In the genomic region with DNA sequence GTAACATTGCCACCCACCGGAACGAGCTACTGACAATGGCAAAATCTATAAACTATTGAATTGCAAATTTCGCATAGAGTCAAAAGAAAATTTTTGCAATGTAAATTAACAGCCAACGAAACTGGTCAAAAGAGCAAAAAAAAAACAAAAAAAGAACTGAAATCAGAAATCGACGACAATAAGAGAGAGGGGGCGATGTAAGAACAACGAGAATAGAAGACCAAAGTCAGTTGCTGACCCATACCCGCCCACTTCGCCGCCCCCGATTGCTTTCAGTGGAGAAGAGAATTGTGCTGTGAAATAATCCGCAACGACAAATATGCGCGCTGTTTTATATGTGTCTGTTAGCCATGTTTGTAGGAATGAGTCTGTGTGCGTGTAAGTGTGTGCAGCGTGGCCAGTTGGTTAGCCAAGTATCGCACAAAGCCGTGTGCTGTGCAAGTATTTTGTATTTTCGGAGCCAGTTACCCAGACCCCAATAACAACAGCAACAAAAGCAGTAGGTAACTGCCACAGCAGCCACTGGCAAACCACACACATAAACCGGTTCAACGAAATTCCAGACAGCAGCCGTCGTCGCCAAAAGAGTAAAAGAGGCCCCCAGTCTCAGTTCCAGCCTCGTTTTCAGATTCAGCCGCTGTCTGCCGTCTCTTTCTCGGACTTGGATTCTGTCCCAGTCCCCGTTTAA, we compare ENCODE assay signal across 4 fruit fly cellular contexts.
TF ChIP-seq lines count a peak whose summit lies in the region.

No protein-coding gene starts in this region.

- TF ChIP-seq CTCF in whole organism, embryonic (GFP tag; optimal IDR thresholded peaks at IDR 0.05; lab: Kevin White, UChicago): no peak

TF ChIP-seq in whole organism, embryonic, 481 proteins besides CTCF, POLR2A, EP300 and RAD21 (continues in another document):
- TF ChIP-seq CG14667 (GFP tag; IDR thresholded peaks at IDR 0.05; lab: Robert Waterston, UW) (no peak), vvl (GFP tag; IDR thresholded peaks at IDR 0.05; lab: Robert Waterston, UW) (no peak), sens (GFP tag; lab: Kevin White, UChicago) (peak; percentile 62), sim (GFP tag; IDR thresholded peaks at IDR 0.05; lab: Robert Waterston, UW) (no peak), CG9932 (GFP tag; IDR thresholded peaks at IDR 0.05; lab: Robert Waterston, UW) (no peak), MTF-1 (GFP tag; optimal IDR thresholded peaks at IDR 0.05; lab: Kevin White, UChicago; ENCODE audit: borderline replicate concordance) (no peak), unc-4 (GFP tag; IDR thresholded peaks at IDR 0.05; lab: Robert Waterston, UW; ENCODE audit: partially characterized antibody) (no peak), PHDP (tag; optimal IDR thresholded peaks at IDR 0.05; lab: Kevin White, UChicago) (no peak), lmd (GFP tag; IDR thresholded peaks at IDR 0.05; lab: Robert Waterston, UW) (no peak), ranshi (GFP tag; IDR thresholded peaks at IDR 0.05; lab: Robert Waterston, UW) (0 out of 2 replicates have a peak, but pooled peaks have one; percentile 9), CG2199 (GFP tag; IDR thresholded peaks at IDR 0.05; lab: Robert Waterston, UW) (no peak), Hand (GFP tag; optimal IDR thresholded peaks at IDR 0.05; lab: Kevin White, UChicago) (no peak), gem (tag; optimal IDR thresholded peaks at IDR 0.05; lab: Kevin White, UChicago) (no peak), CG9215 (GFP tag; IDR thresholded peaks at IDR 0.05; lab: Robert Waterston, UW) (no peak), CG18764 (GFP tag; optimal IDR thresholded peaks at IDR 0.05; lab: Kevin White, UChicago) (no peak), CG6254 (GFP tag; optimal IDR thresholded peaks at IDR 0.05; lab: Kevin White, UChicago) (no peak), CG6175 (GFP tag; IDR thresholded peaks at IDR 0.05; lab: Robert Waterston, UW) (peak; percentile 86), slbo (GFP tag; IDR thresholded peaks at IDR 0.05; lab: Robert Waterston, UW) (0 out of 2 replicates have a peak, but pooled peaks have one; percentile 20), CG31224 (GFP tag; IDR thresholded peaks at IDR 0.05; lab: Robert Waterston, UW) (no peak), CG8290 (GFP tag; optimal IDR thresholded peaks at IDR 0.05; lab: Kevin White, UChicago) (no peak), CG8290 (tag; optimal IDR thresholded peaks at IDR 0.05; lab: Kevin White, UChicago) (no peak)

TF ChIP-seq in whole organism, prepupa, 60 proteins besides CTCF, POLR2A, EP300 and RAD21 (continues in another document):
- peak; percentile 60 for TF ChIP-seq CG32006 (GFP tag; optimal IDR thresholded peaks at IDR 0.05; lab: Kevin White, UChicago)
- TF ChIP-seq lz (GFP tag; optimal IDR thresholded peaks at IDR 0.05; lab: Kevin White, UChicago): peak; percentile 48
- peak; percentile 30 for TF ChIP-seq spab (GFP tag; optimal IDR thresholded peaks at IDR 0.05; lab: Kevin White, UChicago)
- TF ChIP-seq CG6808 (GFP tag; optimal IDR thresholded peaks at IDR 0.05; lab: Kevin White, UChicago): no peak
- TF ChIP-seq Smox (GFP tag; optimal IDR thresholded peaks at IDR 0.05; lab: Kevin White, UChicago): peak; percentile 32
- TF ChIP-seq fkh (GFP tag; optimal IDR thresholded peaks at IDR 0.05; lab: Kevin White, UChicago): no peak
- TF ChIP-seq Blimp-1 (GFP tag; optimal IDR thresholded peaks at IDR 0.05; lab: Kevin White, UChicago): no peak
- TF ChIP-seq OdsH (GFP tag; optimal IDR thresholded peaks at IDR 0.05; lab: Kevin White, UChicago): peak; percentile 58
- TF ChIP-seq CG7368 (GFP tag; optimal IDR thresholded peaks at IDR 0.05; lab: Kevin White, UChicago): peak; percentile 40
- peak; percentile 63 for TF ChIP-seq Sox14 (GFP tag; optimal IDR thresholded peaks at IDR 0.05; lab: Kevin White, UChicago)
- peak; percentile 55; the same call in 1 of the 2 replicates for TF ChIP-seq Gug (GFP tag; IDR thresholded peaks at IDR 0.05; lab: Robert Waterston, UW)
- TF ChIP-seq Eip93F (GFP tag; optimal IDR thresholded peaks at IDR 0.05; lab: Kevin White, UChicago): no peak
- peak; percentile 47 for TF ChIP-seq CG8632 (GFP tag; optimal IDR thresholded peaks at IDR 0.05; lab: Kevin White, UChicago)
- TF ChIP-seq Hr38 (GFP tag; optimal IDR thresholded peaks at IDR 0.05; lab: Kevin White, UChicago): no peak
- TF ChIP-seq Sox15 (GFP tag; optimal IDR thresholded peaks at IDR 0.05; lab: Kevin White, UChicago): no peak
- TF ChIP-seq CG9139 (GFP tag; optimal IDR thresholded peaks at IDR 0.05; lab: Kevin White, UChicago): no peak
- TF ChIP-seq CG3919 (GFP tag; optimal IDR thresholded peaks at IDR 0.05; lab: Kevin White, UChicago): peak; percentile 70
- TF ChIP-seq net (GFP tag; optimal IDR thresholded peaks at IDR 0.05; lab: Kevin White, UChicago): peak; percentile 33
- peak; percentile 48 for TF ChIP-seq topi (GFP tag; optimal IDR thresholded peaks at IDR 0.05; lab: Kevin White, UChicago)
- peak; percentile 38 for TF ChIP-seq CG10669 (GFP tag; optimal IDR thresholded peaks at IDR 0.05; lab: Kevin White, UChicago)
- peak; percentile 16 for TF ChIP-seq CG4318 (GFP tag; optimal IDR thresholded peaks at IDR 0.05; lab: Kevin White, UChicago)

TF ChIP-seq in whole organism, pupa, 21 proteins besides CTCF, POLR2A, EP300 and RAD21:
- no peak for TF ChIP-seq gl (tag; optimal IDR thresholded peaks at IDR 0.05; lab: Kevin White, UChicago)
- TF ChIP-seq Pif1B (GFP tag; optimal IDR thresholded peaks at IDR 0.05; lab: Kevin White, UChicago): peak; percentile 12
- TF ChIP-seq CG4496 (GFP tag; IDR thresholded peaks at IDR 0.05; lab: Robert Waterston, UW): peak; percentile 75
- peak; percentile 64 for TF ChIP-seq CG14655 (GFP tag; optimal IDR thresholded peaks at IDR 0.05; lab: Kevin White, UChicago)
- peak; percentile 10 for TF ChIP-seq Pif1A (GFP tag; optimal IDR thresholded peaks at IDR 0.05; lab: Kevin White, UChicago)
- TF ChIP-seq D1 (tag; optimal IDR thresholded peaks at IDR 0.05; lab: Kevin White, UChicago): peak; percentile 7
- TF ChIP-seq CG13204 (GFP tag; optimal IDR thresholded peaks at IDR 0.05; lab: Kevin White, UChicago): peak; percentile 60
- peak; percentile 58 for TF ChIP-seq CG8159 (tag; optimal IDR thresholded peaks at IDR 0.05; lab: Kevin White, UChicago)
- TF ChIP-seq Snoo (tag; optimal IDR thresholded peaks at IDR 0.05; lab: Kevin White, UChicago): no peak
- TF ChIP-seq rn (GFP tag; IDR thresholded peaks at IDR 0.05; lab: Robert Waterston, UW): peak; percentile 65
- peak; percentile 57; the same call in 1 of the 2 replicates for TF ChIP-seq CG12605 (GFP tag; IDR thresholded peaks at IDR 0.05; lab: Robert Waterston, UW)
- no peak for TF ChIP-seq CG34367 (tag; optimal IDR thresholded peaks at IDR 0.05; lab: Kevin White, UChicago)
- TF ChIP-seq fd96Ca (GFP tag; IDR thresholded peaks at IDR 0.05; lab: Robert Waterston, UW): peak; percentile 88
- TF ChIP-seq CG10348 (GFP tag; IDR thresholded peaks at IDR 0.05; lab: Robert Waterston, UW): no peak
- peak; percentile 69 for TF ChIP-seq CG17806 (tag; optimal IDR thresholded peaks at IDR 0.05; lab: Kevin White, UChicago)
- peak; percentile 72 for TF ChIP-seq Ets98B (GFP tag; IDR thresholded peaks at IDR 0.05; lab: Robert Waterston, UW)
- peak; percentile 64 for TF ChIP-seq EcR (GFP tag; optimal IDR thresholded peaks at IDR 0.05; lab: Kevin White, UChicago)
- TF ChIP-seq CG32121 (GFP tag; IDR thresholded peaks at IDR 0.05; lab: Robert Waterston, UW): peak; percentile 57
- peak; percentile 34 for TF ChIP-seq CG9948 (tag; optimal IDR thresholded peaks at IDR 0.05; lab: Kevin White, UChicago)
- TF ChIP-seq CG15710 (tag; optimal IDR thresholded peaks at IDR 0.05; lab: Kevin White, UChicago): peak; percentile 18
- peak; percentile 51 for TF ChIP-seq CG8301 (tag; optimal IDR thresholded peaks at IDR 0.05; lab: Kevin White, UChicago)

TF ChIP-seq in whole organism, wandering third instar larva, 38 proteins besides CTCF, POLR2A, EP300 and RAD21 (continues in another document):
- TF ChIP-seq rgr (GFP tag; optimal IDR thresholded peaks at IDR 0.05; lab: Kevin White, UChicago) (peak; percentile 21), foxo (GFP tag; optimal IDR thresholded peaks at IDR 0.05; lab: Kevin White, UChicago) (peak in 1 of 2 experiments; percentile 55), OdsH (GFP tag; optimal IDR thresholded peaks at IDR 0.05; lab: Kevin White, UChicago) (peak; percentile 31), CG9705 (GFP tag; optimal IDR thresholded peaks at IDR 0.05; lab: Kevin White, UChicago) (no peak), CG32264 (GFP tag; optimal IDR thresholded peaks at IDR 0.05; lab: Kevin White, UChicago) (no peak), Myc (optimal IDR thresholded peaks at IDR 0.05; lab: Kevin White, UChicago) (no peak), br (GFP tag; optimal IDR thresholded peaks at IDR 0.05; lab: Kevin White, UChicago) (peak; percentile 20), sage (GFP tag; optimal IDR thresholded peaks at IDR 0.05; lab: Kevin White, UChicago) (peak; percentile 32), lola (GFP tag; optimal IDR thresholded peaks at IDR 0.05; lab: Kevin White, UChicago) (no peak), Hnf4 (GFP tag; optimal IDR thresholded peaks at IDR 0.05; lab: Kevin White, UChicago) (no peak), Sp1 (GFP tag; optimal IDR thresholded peaks at IDR 0.05; lab: Kevin White, UChicago) (no peak), ey (GFP tag; optimal IDR thresholded peaks at IDR 0.05; lab: Kevin White, UChicago) (peak; percentile 44), usp (GFP tag; optimal IDR thresholded peaks at IDR 0.05; lab: Kevin White, UChicago) (no peak), Mio (GFP tag; optimal IDR thresholded peaks at IDR 0.05; lab: Kevin White, UChicago) (no peak), Hr83 (GFP tag; optimal IDR thresholded peaks at IDR 0.05; lab: Kevin White, UChicago; ENCODE audit: poor library complexity, severe bottlenecking) (peak; percentile 26), dmrt93B (GFP tag; optimal IDR thresholded peaks at IDR 0.05; lab: Kevin White, UChicago) (no peak), h (GFP tag; optimal IDR thresholded peaks at IDR 0.05; lab: Kevin White, UChicago) (peak; percentile 43), N (GFP tag; optimal IDR thresholded peaks at IDR 0.05; lab: Kevin White, UChicago) (no peak), Jra (GFP tag; optimal IDR thresholded peaks at IDR 0.05; lab: Kevin White, UChicago) (peak; percentile 9), dsf (GFP tag; optimal IDR thresholded peaks at IDR 0.05; lab: Kevin White, UChicago; ENCODE audit: borderline replicate concordance) (no peak), woc (GFP tag; optimal IDR thresholded peaks at IDR 0.05; lab: Kevin White, UChicago) (peak; percentile 56), GATAd (GFP tag; optimal IDR thresholded peaks at IDR 0.05; lab: Kevin White, UChicago) (no peak), Hr78 (GFP tag; optimal IDR thresholded peaks at IDR 0.05; lab: Kevin White, UChicago) (no peak), sv (GFP tag; optimal IDR thresholded peaks at IDR 0.05; lab: Kevin White, UChicago) (no peak), brk (GFP tag; optimal IDR thresholded peaks at IDR 0.05; lab: Kevin White, UChicago) (no peak), HLH106 (tag; optimal IDR thresholded peaks at IDR 0.05; lab: Kevin White, UChicago) (no peak), CrebA (GFP tag; optimal IDR thresholded peaks at IDR 0.05; lab: Kevin White, UChicago; ENCODE audit: borderline replicate concordance) (peak; percentile 67), Dif (GFP tag; optimal IDR thresholded peaks at IDR 0.05; lab: Kevin White, UChicago; ENCODE audit: partially characterized antibody) (peak; percentile 48)

Comparison
In these comparisons a context has a peak if more than half of its experiments do, and no peak if none do; other contexts are left out.
1. Of the 7 proteins assayed by ChIP-seq in both whole organism, embryonic and whole organism, prepupa: peak only in whole organism, embryonic: none; only in whole organism, prepupa: CG6854, Gug, Hr39, Lpt and Sox102F; in both: none; in neither: 2.